Worm (Caenorhabditis elegans) whole organism, mixed stage, embryonic: Measurements from ENCODE around the gene dct-7.
A peak's percentile ranks its signal among the peaks of the same experiment; 100 is the strongest.

Experiments used
- bed-3 ChIP-seq: fragments of 200-800 bp; sonication (Bioruptor generic); optimal IDR thresholded peaks from 3 replicates; lab custom pipeline; 2018; ENCODE audit warnings: mild to moderate bottlenecking, missing genetic modification characterization, moderate library complexity, missing compliant biosample characterization
- blmp-1 ChIP-seq: fragments of 150-350 bp; optimal IDR thresholded peaks from 2 replicates; lab custom pipeline; 2014; ENCODE audit warnings: missing biosample characterization, missing genetic modification characterization
- ceh-43 ChIP-seq: fragments of 200-800 bp; sonication (Bioruptor generic); optimal IDR thresholded peaks from 2 replicates; lab custom pipeline; 2018; ENCODE audit warnings: mild to moderate bottlenecking, missing genetic modification characterization, moderate library complexity, missing compliant biosample characterization
- ceh-83 ChIP-seq: fragments of 200-800 bp; sonication (Bioruptor generic); optimal IDR thresholded peaks from 2 replicates; lab custom pipeline; 2018; ENCODE audit warnings: mild to moderate bottlenecking, missing genetic modification characterization, missing compliant biosample characterization
- ces-1 ChIP-seq: fragments of 150-350 bp; optimal IDR thresholded peaks from 2 replicates; lab custom pipeline; 2014; ENCODE audit warnings: missing biosample characterization, missing genetic modification reagents, missing genetic modification characterization
- drap-1 ChIP-seq: fragments of 200-800 bp; sonication (Bioruptor generic); optimal IDR thresholded peaks from 3 replicates; lab custom pipeline; 2018; ENCODE audit warnings: mild to moderate bottlenecking, missing genetic modification characterization, missing compliant biosample characterization
- elt-1 ChIP-seq: sonication (generic microtip); optimal IDR thresholded peaks from 2 replicates; lab custom pipeline; 2017; ENCODE audit warnings: missing genetic modification characterization, mild to moderate bottlenecking, missing compliant biosample characterization, antibody characterized with exemption, moderate library complexity, borderline replicate concordance; ENCODE audit not compliant: insufficient read depth
- elt-3 ChIP-seq: fragments of 150-350 bp; optimal IDR thresholded peaks from 2 replicates; lab custom pipeline; 2014; ENCODE audit warnings: missing biosample characterization, missing genetic modification characterization
- flh-1 ChIP-seq: fragments of 200-800 bp; sonication (Bioruptor generic); optimal IDR thresholded peaks from 2 replicates; lab custom pipeline; 2018; ENCODE audit warnings: mild to moderate bottlenecking, missing genetic modification characterization, moderate library complexity, missing compliant biosample characterization
- ham-2 ChIP-seq: fragments of 200-800 bp; sonication (Bioruptor generic); optimal IDR thresholded peaks from 2 replicates; lab custom pipeline; 2018; ENCODE audit warnings: mild to moderate bottlenecking, missing genetic modification characterization, missing compliant biosample characterization
- hlh-1 ChIP-seq: fragments of 150-350 bp; optimal IDR thresholded peaks from 2 replicates; lab custom pipeline; 2014; ENCODE audit warnings: missing biosample characterization, missing genetic modification reagents, missing genetic modification characterization
- lsy-2 ChIP-seq: fragments of 150-350 bp; optimal IDR thresholded peaks from 2 replicates; lab custom pipeline; 2014; ENCODE audit warnings: missing biosample characterization, missing genetic modification characterization
- mab-5 ChIP-seq: fragments of 150-350 bp; optimal IDR thresholded peaks from 2 replicates; lab custom pipeline; 2014; ENCODE audit warnings: missing biosample characterization, missing genetic modification characterization
- mep-1 ChIP-seq: fragments of 150-350 bp; optimal IDR thresholded peaks from 2 replicates; lab custom pipeline; 2017; ENCODE audit warnings: missing biosample characterization, missing genetic modification reagents, missing genetic modification characterization, inconsistent platforms
- mls-2 ChIP-seq: sonication (generic microtip); optimal IDR thresholded peaks from 2 replicates; lab custom pipeline; 2016; ENCODE audit warnings: mild to moderate bottlenecking, missing genetic modification characterization, moderate library complexity, missing compliant biosample characterization
- nhr-12 ChIP-seq: fragments of 150-350 bp; optimal IDR thresholded peaks from 2 replicates; lab custom pipeline; 2014; ENCODE audit warnings: missing biosample characterization, missing genetic modification characterization
- nhr-2 ChIP-seq: fragments of 150-350 bp; optimal IDR thresholded peaks from 2 replicates; lab custom pipeline; 2014; ENCODE audit warnings: missing biosample characterization, missing genetic modification characterization
- nhr-28 ChIP-seq: fragments of 150-350 bp; optimal IDR thresholded peaks from 2 replicates; lab custom pipeline; 2014; ENCODE audit warnings: missing biosample characterization, missing genetic modification characterization
- nhr-76 ChIP-seq: sonication (generic microtip); optimal IDR thresholded peaks from 2 replicates; lab custom pipeline; 2017; ENCODE audit warnings: missing biosample characterization, missing genetic modification characterization
- pha-4 ChIP-seq: fragments of 150-350 bp; optimal IDR thresholded peaks from 2 replicates; lab custom pipeline; 2018; ENCODE audit warnings: missing biosample characterization, missing genetic modification reagents, missing genetic modification characterization
- sem-2 ChIP-seq: fragments of 200-800 bp; sonication (Bioruptor generic); optimal IDR thresholded peaks from 2 replicates; lab custom pipeline; 2018; ENCODE audit warnings: mild to moderate bottlenecking, missing genetic modification characterization, missing compliant biosample characterization
- snpc-4 ChIP-seq: fragments of 150-350 bp; optimal IDR thresholded peaks from 2 replicates; lab custom pipeline; 2014; ENCODE audit warnings: missing biosample characterization, missing genetic modification characterization
- sptf-1 ChIP-seq: sonication (generic microtip); optimal IDR thresholded peaks from 2 replicates; lab custom pipeline; 2017; ENCODE audit warnings: mild to moderate bottlenecking, missing genetic modification characterization, moderate library complexity, missing compliant biosample characterization
- tbx-8 ChIP-seq: fragments of 200-800 bp; sonication (Bioruptor generic); optimal IDR thresholded peaks from 2 replicates; lab custom pipeline; 2018; ENCODE audit warnings: mild to moderate bottlenecking, missing genetic modification characterization, moderate library complexity, missing compliant biosample characterization
- unc-62 ChIP-seq: fragments of 150-350 bp; optimal IDR thresholded peaks from 2 replicates; lab custom pipeline; 2014; ENCODE audit warnings: missing biosample characterization, missing genetic modification reagents, missing genetic modification characterization
- zip-8 ChIP-seq: fragments of 150-350 bp; optimal IDR thresholded peaks from 2 replicates; lab custom pipeline; 2014; ENCODE audit warnings: missing biosample characterization, missing genetic modification characterization
- ztf-11 ChIP-seq: fragments of 150-350 bp; optimal IDR thresholded peaks from 2 replicates; lab custom pipeline; 2014; ENCODE audit warnings: missing biosample characterization, missing genetic modification characterization

The dct-7 gene

DNA sequence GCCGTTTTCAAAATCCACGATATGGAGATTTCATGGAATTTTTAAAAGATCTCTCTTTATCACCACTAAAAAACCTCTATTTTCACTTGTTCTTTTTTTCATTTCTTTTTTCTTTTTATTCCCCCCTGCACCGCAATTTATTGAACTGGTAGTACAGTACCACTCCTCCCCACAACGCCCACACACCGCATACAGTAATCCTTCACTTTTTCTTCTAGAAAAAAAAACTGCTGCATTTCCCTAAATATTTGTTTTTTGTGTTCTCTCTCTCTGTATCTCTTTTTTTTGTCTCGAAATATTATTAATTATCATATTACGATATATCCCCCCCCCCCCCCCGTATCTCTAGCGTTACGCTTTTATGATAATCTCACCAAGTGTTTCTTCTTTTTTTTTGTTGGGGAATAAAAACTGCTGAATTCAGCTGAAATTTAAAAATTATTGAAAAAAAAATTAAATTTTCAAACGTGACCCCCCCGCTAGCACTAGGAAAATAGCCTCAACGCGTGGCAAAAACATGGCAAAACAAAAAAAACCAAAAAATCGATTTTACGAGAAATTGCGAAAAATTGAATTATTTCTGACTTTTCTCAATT, 26.5 kb upstream of the dct-7 start, which contains the start of gene Y24D9B.1:
Gene Y24D9B.1, plus strand, starts transcription at position 546 of the 596 bp plus-strand sequence.
- TF ChIP-seq bed-3 (GFP tag; lab: Kevin White, UChicago) (no peak), mep-1 (tag; lab: Kevin White, UChicago) (no peak), ham-2 (no peak), mab-5 (tag; lab: Kevin White, UChicago) (no peak), zip-8 (tag; lab: Kevin White, UChicago) (no peak), nhr-76 (tag; lab: Kevin White, UChicago) (no peak), tbx-8 (GFP tag; lab: Kevin White, UChicago) (no peak), elt-3 (no peak), drap-1 (no peak), pha-4 (tag; lab: Kevin White, UChicago) (no peak), snpc-4 (tag; lab: Kevin White, UChicago) (no peak), ces-1 (no peak), hlh-1 (no peak), ceh-43 (GFP tag; lab: Kevin White, UChicago) (no peak), ceh-83 (GFP tag; lab: Kevin White, UChicago) (no peak), elt-1 (no peak), lsy-2 (tag; lab: Kevin White, UChicago) (no peak)
- TF ChIP-seq, all 35 proteins: peak for 0

DNA sequence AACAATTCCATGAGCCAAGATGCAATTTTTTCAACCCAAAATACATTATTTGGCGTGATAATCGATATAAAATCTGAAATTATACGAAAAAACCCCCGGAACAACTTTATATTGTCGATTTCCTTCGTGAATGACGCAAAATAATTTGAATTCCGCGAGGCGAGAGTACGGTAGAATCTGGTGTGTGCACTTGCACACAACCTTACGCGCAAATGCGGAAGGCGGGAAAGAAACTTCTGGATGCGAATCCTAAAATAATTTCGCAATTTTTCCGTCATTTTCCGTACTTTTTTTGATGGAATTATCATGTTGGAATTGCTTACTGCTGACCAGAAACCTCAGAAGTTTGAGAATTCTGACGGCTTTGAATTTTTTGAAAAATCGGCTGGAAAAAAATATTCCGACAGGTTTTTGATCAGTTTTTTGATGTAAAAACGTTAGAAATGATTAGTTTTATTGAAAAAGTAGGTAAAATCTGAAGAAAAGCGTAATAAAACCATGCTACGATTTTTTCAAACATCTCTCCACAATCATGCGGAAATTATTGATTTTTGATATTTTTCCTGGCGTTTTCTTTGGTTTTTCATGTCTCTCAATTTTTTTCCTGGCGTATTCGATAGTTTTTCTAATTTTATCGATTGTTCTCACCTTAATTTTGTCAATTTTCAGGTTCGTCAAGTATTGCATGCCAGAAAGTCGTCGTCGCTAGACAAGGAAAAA, 17.0 kb upstream of the dct-7 start, which contains the start of gene set-9:
Gene set-9, plus strand, starts transcription at position 670 of the 720 bp plus-strand sequence.
- TF ChIP-seq nhr-28 (tag; lab: Kevin White, UChicago) (no peak), lsy-2 (tag; lab: Kevin White, UChicago) (peak; percentile 13)

DNA sequence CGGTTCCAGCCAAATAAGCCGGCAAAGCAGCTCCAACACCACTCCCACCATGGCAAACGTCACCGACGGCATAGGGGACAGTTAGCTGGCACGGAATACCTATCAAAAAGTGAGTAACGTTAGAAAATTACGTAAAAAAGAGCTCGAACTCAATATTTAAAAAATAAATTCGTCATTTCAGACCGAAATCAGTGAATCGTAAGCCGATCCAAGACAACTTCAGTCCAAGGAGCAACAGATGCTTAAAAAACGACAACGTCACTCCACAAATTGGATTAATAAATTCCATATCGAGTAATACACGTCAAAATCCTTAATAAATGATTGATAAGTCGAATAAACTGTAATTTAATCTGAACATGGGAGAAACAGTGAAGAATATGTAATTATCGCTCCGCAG, 15.9 kb upstream of the dct-7 start:
- TF ChIP-seq sptf-1 (tag; lab: Kevin White, UChicago) = no peak

DNA sequence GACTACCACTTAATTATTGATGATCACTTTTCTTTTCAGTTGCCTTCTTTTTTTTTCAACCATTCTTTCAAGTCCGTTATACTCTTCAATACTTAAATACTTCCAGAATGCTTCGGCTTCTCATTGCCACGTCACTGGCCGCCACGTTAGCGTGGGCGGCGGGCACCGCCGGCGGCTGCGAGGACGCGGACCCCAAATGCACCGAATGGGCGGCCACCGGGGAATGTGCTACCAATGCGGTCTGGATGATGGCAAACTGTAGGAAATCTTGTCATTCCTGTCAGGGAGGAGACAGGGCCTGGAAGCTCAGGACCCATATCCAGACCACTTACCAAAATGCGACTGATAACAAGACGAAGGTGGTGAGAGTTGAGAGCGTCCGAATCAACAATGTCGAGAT, 10.8 kb upstream of the dct-7 start, which contains the start of gene lgc-22:
Gene lgc-22, plus strand, starts transcription at position 105 of the 400 bp plus-strand sequence.
- TF ChIP-seq sptf-1 (tag; lab: Kevin White, UChicago) (no peak), blmp-1 (tag; lab: Kevin White, UChicago) (no peak), elt-3 (no peak), ces-1 (no peak), flh-1 (no peak), lsy-2 (tag; lab: Kevin White, UChicago) (no peak), snpc-4 (tag; lab: Kevin White, UChicago) (no peak), unc-62 (GFP tag; lab: Kevin White, UChicago) (no peak), tbx-8 (GFP tag; lab: Kevin White, UChicago) (no peak), ztf-11 (tag; lab: Kevin White, UChicago) (no peak), ham-2 (no peak), mab-5 (tag; lab: Kevin White, UChicago) (no peak), nhr-2 (no peak), sem-2 (GFP tag; lab: Kevin White, UChicago) (no peak), mls-2 (tag; lab: Kevin White, UChicago) (no peak), mep-1 (tag; lab: Kevin White, UChicago) (no peak)

DNA sequence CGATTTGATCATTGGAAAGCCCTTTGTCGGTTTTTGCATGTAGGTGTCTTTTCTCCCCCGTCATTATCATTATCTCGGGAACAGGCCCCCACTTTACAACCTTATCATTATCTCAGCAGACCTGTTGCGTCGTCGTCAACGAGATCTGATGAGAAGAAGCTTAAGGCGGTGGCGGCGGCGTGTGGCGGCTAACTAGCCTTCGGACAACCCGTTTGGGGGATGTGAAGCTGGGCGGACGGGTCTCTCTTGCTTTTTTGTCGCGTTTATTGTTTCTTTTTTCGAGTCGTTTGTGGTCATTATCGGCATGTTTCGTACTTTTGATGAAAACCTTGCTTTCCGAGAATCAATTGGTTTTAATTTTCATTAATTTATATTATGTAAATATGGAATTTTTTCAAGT, 9.6 kb upstream of the dct-7 start:
- TF ChIP-seq nhr-28 (tag; lab: Kevin White, UChicago) (no peak), drap-1 (no peak), nhr-12 (no peak), pha-4 (tag; lab: Kevin White, UChicago) (no peak), bed-3 (GFP tag; lab: Kevin White, UChicago) (no peak), blmp-1 (tag; lab: Kevin White, UChicago) (no peak), mls-2 (tag; lab: Kevin White, UChicago) (no peak), sptf-1 (tag; lab: Kevin White, UChicago) (no peak), ceh-43 (GFP tag; lab: Kevin White, UChicago) (no peak), nhr-2 (no peak), elt-3 (no peak), ces-1 (no peak), mep-1 (tag; lab: Kevin White, UChicago) (no peak), zip-8 (tag; lab: Kevin White, UChicago) (no peak), nhr-76 (tag; lab: Kevin White, UChicago) (no peak)
